Worm (Caenorhabditis elegans): ENCODE data around the gene C37H5.14.

The C37H5.14 gene

ce11 chrV:4801943-4802342 lies 32.2 kb downstream of the C37H5.14 start:
- TF ChIP-seq nhr-6 (tag; optimal IDR thresholded peaks at IDR 0.05) = no peak
- no peak for TF ChIP-seq mbf-1 (tag; optimal IDR thresholded peaks at IDR 0.05)
- no peak for TF ChIP-seq ztf-1 (GFP tag; conservative IDR thresholded peaks at IDR 0.05)
- no peak for TF ChIP-seq F13H6.1 (tag; optimal IDR thresholded peaks at IDR 0.05)
- no peak for TF ChIP-seq mab-5 (tag; optimal IDR thresholded peaks at IDR 0.05)
- no peak for TF ChIP-seq snpc-4 (tag; optimal IDR thresholded peaks at IDR 0.05)
- TF ChIP-seq nhr-129 (tag; optimal IDR thresholded peaks at IDR 0.05) = no peak
- TF ChIP-seq dmd-4 (tag; optimal IDR thresholded peaks at IDR 0.05) = no peak
- no peak for TF ChIP-seq lin-11 (tag; optimal IDR thresholded peaks at IDR 0.05)
- no peak for TF ChIP-seq zag-1 (tag; optimal IDR thresholded peaks at IDR 0.05)
- no peak for TF ChIP-seq ztf-11 (tag; optimal IDR thresholded peaks at IDR 0.05)
- no peak for TF ChIP-seq aly-2 (tag; optimal IDR thresholded peaks at IDR 0.05)
- no peak for TF ChIP-seq nhr-12 (tag; optimal IDR thresholded peaks at IDR 0.05)
- no peak for TF ChIP-seq C34F6.9 (tag; optimal IDR thresholded peaks at IDR 0.05)
- TF ChIP-seq unc-62 (GFP tag; optimal IDR thresholded peaks at IDR 0.05) = no peak
- TF ChIP-seq ama-1 (optimal IDR thresholded peaks at IDR 0.05) = no peak
- no peak for TF ChIP-seq ztf-4 (tag; optimal IDR thresholded peaks at IDR 0.05)

ce11 chrV:4800794-4801193 lies 33.4 kb downstream of the C37H5.14 start, which contains the start of gene R02F11.1:
R02F11.1 (plus strand) TSS chrV:4801094.
- TF ChIP-seq ZK546.5 (tag; optimal IDR thresholded peaks at IDR 0.05) = no peak

- TF ChIP-seq mbf-1 (tag; optimal IDR thresholded peaks at IDR 0.05) = no peak
- no peak for TF ChIP-seq sma-9 (GFP tag; optimal IDR thresholded peaks at IDR 0.05)
- no peak for TF ChIP-seq sma-9 (tag; optimal IDR thresholded peaks at IDR 0.05)
- no peak for TF ChIP-seq nhr-6 (tag; optimal IDR thresholded peaks at IDR 0.05)
- TF ChIP-seq nhr-10 (tag; optimal IDR thresholded peaks at IDR 0.05) = no peak
- no peak for TF ChIP-seq nhr-77 (tag; optimal IDR thresholded peaks at IDR 0.05)
- no peak for TF ChIP-seq lsy-2 (tag; optimal IDR thresholded peaks at IDR 0.05)
- TF ChIP-seq snpc-4 (tag; optimal IDR thresholded peaks at IDR 0.05) = no peak
- no peak for TF ChIP-seq elt-1 (tag; optimal IDR thresholded peaks at IDR 0.05)
- TF ChIP-seq C34F6.9 (tag; optimal IDR thresholded peaks at IDR 0.05) = peak; percentile 14
- TF ChIP-seq nhr-21 (tag; optimal IDR thresholded peaks at IDR 0.05) = peak; percentile 36
- peak; percentile 43 for TF ChIP-seq ztf-4 (tag; optimal IDR thresholded peaks at IDR 0.05)
- TF ChIP-seq nhr-25 (tag; optimal IDR thresholded peaks at IDR 0.05) = no peak
- no peak for TF ChIP-seq nhr-129 (tag; optimal IDR thresholded peaks at IDR 0.05)
- TF ChIP-seq unc-55 (GFP tag; optimal IDR thresholded peaks at IDR 0.05) = no peak
- TF ChIP-seq ZK546.5 (tag; optimal IDR thresholded peaks at IDR 0.05) = no peak
Measured at ce11 chrV:4794308-4794707, 39.9 kb downstream of the C37H5.14 start, which contains the start of gene R02F11.2. R02F11.2 (plus strand) TSS chrV:4794599.

- TF ChIP-seq mbf-1 (tag; optimal IDR thresholded peaks at IDR 0.05) (no peak), ZK546.5 (tag; optimal IDR thresholded peaks at IDR 0.05) (no peak)
Measured at ce11 chrV:4791569-4791968, 42.6 kb downstream of the C37H5.14 start, which contains the start of gene R02F11.11. R02F11.11 (plus strand) TSS chrV:4791869.

ce11 chrV:4790368-4790767 lies 43.8 kb downstream of the C37H5.14 start, which contains the start of gene R02F11.12:
R02F11.12 (plus strand) TSS chrV:4790668.
- TF ChIP-seq alr-1 (tag; optimal IDR thresholded peaks at IDR 0.05) (no peak), elt-1 (tag; optimal IDR thresholded peaks at IDR 0.05) (no peak), nhr-11 (tag; optimal IDR thresholded peaks at IDR 0.05) (no peak), ZK546.5 (tag; optimal IDR thresholded peaks at IDR 0.05) (no peak), elt-3 (tag; optimal IDR thresholded peaks at IDR 0.05) (no peak), sma-3 (GFP tag; optimal IDR thresholded peaks at IDR 0.05) (no peak), sma-9 (GFP tag; optimal IDR thresholded peaks at IDR 0.05) (no peak), sma-9 (tag; optimal IDR thresholded peaks at IDR 0.05) (no peak), nhr-23 (tag; optimal IDR thresholded peaks at IDR 0.05) (no peak)

ce11 chrV:4788823-4789222 lies 45.4 kb downstream of the C37H5.14 start, which contains the start of gene R02F11.10:
R02F11.10 (plus strand) TSS chrV:4789123.
- TF ChIP-seq elt-3 (tag; optimal IDR thresholded peaks at IDR 0.05) (no peak), ceh-16 (tag; optimal IDR thresholded peaks at IDR 0.05) (no peak), peb-1 (tag; optimal IDR thresholded peaks at IDR 0.05) (no peak), ztf-11 (tag; optimal IDR thresholded peaks at IDR 0.05) (no peak), unc-62 (GFP tag; optimal IDR thresholded peaks at IDR 0.05) (no peak), Y55F3AM.14 (GFP tag; optimal IDR thresholded peaks at IDR 0.05) (no peak), nhr-6 (tag; optimal IDR thresholded peaks at IDR 0.05) (no peak), lin-11 (tag; optimal IDR thresholded peaks at IDR 0.05) (no peak), unc-55 (GFP tag; optimal IDR thresholded peaks at IDR 0.05) (no peak), sma-3 (GFP tag; optimal IDR thresholded peaks at IDR 0.05) (no peak), C34F6.9 (tag; optimal IDR thresholded peaks at IDR 0.05) (no peak), unc-39 (tag; optimal IDR thresholded peaks at IDR 0.05) (no peak), R02D3.7 (tag; optimal IDR thresholded peaks at IDR 0.05) (no peak), sma-9 (GFP tag; optimal IDR thresholded peaks at IDR 0.05) (no peak), sma-9 (tag; optimal IDR thresholded peaks at IDR 0.05) (no peak)

Measured in whole organism, L2 larva.